Fruit fly (Drosophila melanogaster): ENCODE measurements around the gene eEF2.

The eEF2 gene

DNA sequence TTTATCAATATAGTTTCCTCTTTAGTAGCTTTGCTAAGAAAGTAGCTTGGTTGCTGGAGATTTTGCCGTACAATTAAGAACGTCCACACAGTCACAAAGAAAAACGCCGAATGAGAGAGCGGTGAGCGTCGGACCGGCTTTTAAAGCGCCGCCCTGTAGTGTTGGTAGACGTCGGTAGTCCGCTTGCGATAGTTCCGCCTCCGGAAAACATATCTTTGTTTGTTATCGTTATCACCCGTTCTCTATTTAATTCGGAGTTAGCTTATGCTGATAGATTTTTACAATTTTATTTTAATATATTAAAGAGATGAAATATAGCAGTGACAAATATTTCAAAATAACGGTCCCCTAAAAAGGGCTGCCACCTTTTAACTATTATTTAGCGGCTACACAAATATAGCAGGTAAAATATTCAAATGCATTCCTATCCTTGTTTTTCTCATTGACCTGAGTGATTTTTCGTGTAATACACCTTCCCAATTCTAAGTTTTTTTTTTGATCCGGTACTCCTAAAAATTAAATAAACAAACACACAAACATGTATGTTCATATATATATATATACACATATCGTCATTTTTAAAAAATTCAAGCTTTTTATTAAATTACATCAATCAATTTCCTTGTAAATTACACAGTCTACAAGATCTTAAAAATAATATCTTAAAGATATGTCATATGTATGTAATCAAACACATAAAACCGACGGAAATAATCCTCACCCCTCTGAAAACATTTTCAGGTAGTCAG lies 52.0 kb downstream of the eEF2 start, which contains the start of gene Df31 (continued):
- peak in 1 of 2 experiments; percentile 82 for TF ChIP-seq eve (GFP tag; optimal IDR thresholded peaks at IDR 0.05)
- TF ChIP-seq chinmo (GFP tag; IDR thresholded peaks at IDR 0.05; ENCODE audit: partially characterized antibody) = peak; percentile 87
- peak in 1 of 2 experiments; percentile 53 for TF ChIP-seq Hr51 (GFP tag; optimal IDR thresholded peaks at IDR 0.05)
- no peak for TF ChIP-seq br (optimal IDR thresholded peaks at IDR 0.05)

DNA sequence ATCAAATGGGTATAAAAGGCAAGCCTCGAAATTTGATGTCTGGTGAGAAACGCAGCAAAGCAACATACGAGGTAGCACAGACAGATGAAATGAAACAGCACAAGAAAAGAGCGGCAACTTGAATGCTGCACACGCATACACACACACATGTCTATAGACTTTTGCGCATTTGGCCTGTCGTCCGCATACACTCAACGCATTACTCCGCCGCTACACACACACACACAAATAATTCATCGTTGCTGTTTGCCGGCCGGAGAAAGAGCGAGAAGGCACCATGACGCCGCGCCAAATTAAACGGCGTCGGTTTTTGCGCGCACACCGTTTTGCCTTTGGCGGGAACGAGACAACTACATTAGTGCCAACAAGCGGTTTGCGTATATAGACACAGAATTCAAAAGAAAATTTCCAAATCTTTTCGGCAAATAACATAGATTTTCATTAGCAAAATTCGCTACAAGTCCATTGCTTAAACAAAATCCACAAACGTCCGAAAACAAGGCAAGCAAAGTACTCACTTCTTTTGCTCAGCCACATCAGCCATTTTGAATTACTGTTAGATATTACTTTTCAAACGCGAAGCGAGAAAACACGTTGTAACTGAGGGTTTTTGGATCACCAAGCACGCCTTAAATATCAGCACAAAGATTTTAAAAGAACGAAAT lies 52.7 kb downstream of the eEF2 start:
- TF ChIP-seq CG12236 (GFP tag; optimal IDR thresholded peaks at IDR 0.05) (no peak), jing (GFP tag; optimal IDR thresholded peaks at IDR 0.05) (no peak), CG6689 (GFP tag; IDR thresholded peaks at IDR 0.05) (no peak), sens-2 (GFP tag; IDR thresholded peaks at IDR 0.05) (no peak), CG11504 (tag; optimal IDR thresholded peaks at IDR 0.05) (peak; percentile 25), CG10274 (GFP tag; optimal IDR thresholded peaks at IDR 0.05) (no peak), CG1832 (GFP tag; optimal IDR thresholded peaks at IDR 0.05) (peak; percentile 93), CG10321 (GFP tag; IDR thresholded peaks at IDR 0.05) (peak; percentile 97), zen (tag; optimal IDR thresholded peaks at IDR 0.05) (peak; percentile 43), CG13624 (GFP tag; optimal IDR thresholded peaks at IDR 0.05) (peak; percentile 74), CG3838 (GFP tag; optimal IDR thresholded peaks at IDR 0.05) (peak; percentile 2), vvl (GFP tag; IDR thresholded peaks at IDR 0.05) (peak; percentile 58; the same call in 1 of the 2 replicates), chm (GFP tag; IDR thresholded peaks at IDR 0.05) (peak; percentile 67; the same call in 1 of the 2 replicates), CG12769 (tag; optimal IDR thresholded peaks at IDR 0.05) (peak; percentile 39), oc (tag; optimal IDR thresholded peaks at IDR 0.05) (peak; percentile 48), pfk (GFP tag; optimal IDR thresholded peaks at IDR 0.05) (peak; percentile 49), CG6791 (GFP tag; IDR thresholded peaks at IDR 0.05; ENCODE audit: partially characterized antibody) (peak; percentile 49; the same call in 1 of the 3 replicates), luna (GFP tag; optimal IDR thresholded peaks at IDR 0.05) (no peak), grau (tag; optimal IDR thresholded peaks at IDR 0.05) (no peak), ci (GFP tag; IDR thresholded peaks at IDR 0.05) (peak; percentile 50; the same call in 1 of the 3 replicates), sens (GFP tag) (no peak), Rfx (GFP tag; IDR thresholded peaks at IDR 0.05) (peak; percentile 47; the same call in 1 of the 2 replicates), rib (GFP tag; IDR thresholded peaks at IDR 0.05) (peak; percentile 94), CG6175 (GFP tag; IDR thresholded peaks at IDR 0.05) (no peak; the same call in 2 of the 3 replicates), CG3726 (GFP tag; IDR thresholded peaks at IDR 0.05) (no peak), CG8359 (GFP tag; optimal IDR thresholded peaks at IDR 0.05; ENCODE audit: borderline replicate concordance) (no peak), YL-1 (GFP tag; optimal IDR thresholded peaks at IDR 0.05) (peak; percentile 68), E2f1 (GFP tag; IDR thresholded peaks at IDR 0.05) (peak; percentile 49; the same call in 1 of the 2 replicates), slou (GFP tag; optimal IDR thresholded peaks at IDR 0.05) (peak; percentile 14), crc (GFP tag; optimal IDR thresholded peaks at IDR 0.05) (no peak), Sry-δ (GFP tag; optimal IDR thresholded peaks at IDR 0.05) (no peak), Nf-YB (GFP tag; optimal IDR thresholded peaks at IDR 0.05) (peak; percentile 19), CG17612 (GFP tag; IDR thresholded peaks at IDR 0.05) (no peak), CG30020 (tag; optimal IDR thresholded peaks at IDR 0.05) (no peak), CG6254 (GFP tag; optimal IDR thresholded peaks at IDR 0.05) (no peak), D19B (GFP tag; optimal IDR thresholded peaks at IDR 0.05) (peak; percentile 64), CG8944 (GFP tag; optimal IDR thresholded peaks at IDR 0.05) (no peak), Vsx1 (GFP tag; optimal IDR thresholded peaks at IDR 0.05) (no peak), Myb (GFP tag; optimal IDR thresholded peaks at IDR 0.05) (peak; percentile 20), CHES-1-like (GFP tag; optimal IDR thresholded peaks at IDR 0.05) (peak; percentile 91), cas (GFP tag; IDR thresholded peaks at IDR 0.05) (no peak), amos (GFP tag; IDR thresholded peaks at IDR 0.05; ENCODE audit: partially characterized antibody) (no peak; the same call in 1 of the 2 replicates), nau (GFP tag; optimal IDR thresholded peaks at IDR 0.05) (peak; percentile 33)

Data from whole organism, embryonic.